Fruit fly (Drosophila melanogaster) whole organism, embryonic: ENCODE data around the gene CG31883.

ENCODE experiments used
- CG12769 ChIP-seq: fragments of 200-800 bp; sonication (Bioruptor generic); optimal IDR thresholded peaks from 2 replicates; lab custom pipeline; 2019; ENCODE audit warnings: missing biosample characterization, mild to moderate bottlenecking, missing genetic modification characterization, moderate library complexity
- CG12942 ChIP-seq: fragments of 200-800 bp; sonication (Bioruptor generic); optimal IDR thresholded peaks from 3 replicates; lab custom pipeline; 2016; ENCODE audit warnings: missing biosample characterization, missing genetic modification characterization
- CG1529 ChIP-seq: fragments of 200-800 bp; sonication (Bioruptor generic); optimal IDR thresholded peaks from 3 replicates; lab custom pipeline; 2018; ENCODE audit warnings: missing biosample characterization, missing genetic modification characterization
- CG15514 ChIP-seq: fragments of 200-800 bp; sonication (Bioruptor generic); optimal IDR thresholded peaks from 3 replicates; lab custom pipeline; 2017; ENCODE audit warnings: missing biosample characterization, missing genetic modification characterization, mild to moderate bottlenecking, moderate library complexity, missing genetic modification reagents
- CG17328 ChIP-seq: fragments of 200-800 bp; sonication (Bioruptor generic); IDR thresholded peaks from 2 replicates; pipeline ENCODE4 v1.3.6; 2022; ENCODE audit warnings: missing biosample characterization, missing genetic modification characterization
- CG17359 ChIP-seq: fragments of 200-800 bp; sonication (Bioruptor generic); optimal IDR thresholded peaks from 3 replicates; lab custom pipeline; 2018; ENCODE audit warnings: missing biosample characterization, mild to moderate bottlenecking, missing genetic modification characterization, moderate library complexity
- CG17361 ChIP-seq: fragments of 200-800 bp; sonication (Bioruptor generic); IDR thresholded peaks from 3 replicates; pipeline ENCODE4 v1.3.6; 2022; ENCODE audit warnings: missing biosample characterization, missing genetic modification characterization
- CG2129 ChIP-seq: fragments of 200-800 bp; sonication (Bioruptor generic); IDR thresholded peaks from 2 replicates; pipeline ENCODE4 v1.3.6; 2022; ENCODE audit warnings: missing biosample characterization, missing genetic modification characterization; ENCODE audit not compliant: partially characterized antibody
- CG2202 ChIP-seq: fragments of 200-800 bp; sonication (Bioruptor generic); optimal IDR thresholded peaks from 2 replicates; lab custom pipeline; 2018; ENCODE audit warnings: missing biosample characterization, mild to moderate bottlenecking, missing genetic modification characterization
- CG4282 ChIP-seq: fragments of 200-800 bp; sonication (Bioruptor generic); optimal IDR thresholded peaks from 2 replicates; lab custom pipeline; 2016; ENCODE audit warnings: missing biosample characterization, missing genetic modification characterization
- CG4730 ChIP-seq: fragments of 200-800 bp; sonication (Bioruptor generic); IDR thresholded peaks from 2 replicates; pipeline ENCODE4 v1.3.6; 2022; ENCODE audit warnings: missing biosample characterization, missing genetic modification characterization
- CG5245 ChIP-seq: fragments of 200-800 bp; sonication (Bioruptor generic); optimal IDR thresholded peaks from 3 replicates; lab custom pipeline; 2016; ENCODE audit warnings: missing biosample characterization, missing genetic modification characterization
- CG6272 ChIP-seq: fragments of 200-800 bp; sonication (Bioruptor generic); IDR thresholded peaks from 2 replicates; pipeline ENCODE4 v1.3.6; 2022; ENCODE audit warnings: missing biosample characterization, missing genetic modification characterization
- CG7556 ChIP-seq: fragments of 200-800 bp; sonication (Bioruptor generic); optimal IDR thresholded peaks from 2 replicates; lab custom pipeline; 2017; ENCODE audit warnings: missing biosample characterization, mild to moderate bottlenecking, missing genetic modification characterization
- CG7839 ChIP-seq: fragments of 200-800 bp; sonication (Bioruptor generic); optimal IDR thresholded peaks from 3 replicates; lab custom pipeline; 2018; ENCODE audit warnings: missing biosample characterization, mild to moderate bottlenecking, missing genetic modification characterization, moderate library complexity
- CG9609 ChIP-seq: fragments of 200-800 bp; sonication (Bioruptor generic); optimal IDR thresholded peaks from 3 replicates; lab custom pipeline; 2016; ENCODE audit warnings: missing biosample characterization, missing genetic modification characterization
- CG9932 ChIP-seq: fragments of 200-800 bp; sonication (Bioruptor generic); IDR thresholded peaks from 2 replicates; pipeline ENCODE4 v1.3.6; 2022; ENCODE audit warnings: missing biosample characterization, missing genetic modification characterization
- D ChIP-seq, 2 experiments: fragments of 200-800 bp in 1 of 2; fragments of >200 bp in 1 of 2; sonication (Bioruptor generic) in 1 of 2; optimal IDR thresholded peaks; 2 replicates in 1 of 2; 3 replicates in 1 of 2; lab custom pipeline; 2017; ENCODE audit warnings: mild to moderate bottlenecking in 1 of 2, missing biosample characterization in 1 of 2, missing genetic modification characterization in 1 of 2, missing genetic modification reagents in 1 of 2
- Deaf1 ChIP-seq: fragments of 200-800 bp; optimal IDR thresholded peaks from 3 replicates; lab custom pipeline; 2019; ENCODE audit warnings: missing biosample characterization, mild to moderate bottlenecking, missing genetic modification characterization, moderate library complexity
- Drgx ChIP-seq: fragments of 200-800 bp; sonication (Bioruptor generic); IDR thresholded peaks from 2 replicates; pipeline ENCODE4 v1.3.6; 2022; ENCODE audit warnings: missing biosample characterization, missing genetic modification characterization
- E2f1 ChIP-seq: fragments of 200-800 bp; sonication (Bioruptor generic); IDR thresholded peaks from 2 replicates; pipeline ENCODE4 v1.3.6; 2022; ENCODE audit warnings: missing biosample characterization, missing genetic modification characterization
- GATAe ChIP-seq: fragments of 200-800 bp; sonication (Bioruptor generic); conservative IDR thresholded peaks from 2 replicates; pipeline ENCODE4 v1.3.6; 2022; ENCODE audit warnings: missing biosample characterization, missing genetic modification characterization
- Hand ChIP-seq: fragments of 200-800 bp; sonication (Bioruptor generic); optimal IDR thresholded peaks from 2 replicates; lab custom pipeline; 2017; ENCODE audit warnings: mild to moderate bottlenecking, missing biosample characterization, missing genetic modification reagents, missing genetic modification characterization
- Hey ChIP-seq: fragments of 200-800 bp; sonication (Bioruptor generic); optimal IDR thresholded peaks from 3 replicates; lab custom pipeline; 2018; ENCODE audit warnings: missing biosample characterization, mild to moderate bottlenecking, missing genetic modification characterization
- Hr51 ChIP-seq, 2 experiments: fragments of 200-800 bp; sonication (Bioruptor generic); optimal IDR thresholded peaks; 2 replicates in 1 of 2; 3 replicates in 1 of 2; lab custom pipeline; 2016 to 2018; ENCODE audit warnings: missing biosample characterization in 2 of 2, missing genetic modification characterization in 2 of 2, mild to moderate bottlenecking in 1 of 2, moderate library complexity in 1 of 2
- Lhr ChIP-seq: fragments of 200-800 bp; sonication (Bioruptor generic); optimal IDR thresholded peaks from 3 replicates; lab custom pipeline; 2017; ENCODE audit warnings: mild to moderate bottlenecking, missing biosample characterization, missing genetic modification reagents, missing genetic modification characterization
- MBD-R2 ChIP-seq: fragments of 200-800 bp; sonication (Bioruptor generic); IDR thresholded peaks from 2 replicates; pipeline ENCODE4 v1.3.6; 2022; ENCODE audit warnings: missing biosample characterization, missing genetic modification characterization
- Trl ChIP-seq, 3 experiments: fragments of >200 bp in 2 of 3; fragments of 200-800 bp in 1 of 3; sonication (Bioruptor generic) in 1 of 3; optimal IDR thresholded peaks; 2 replicates in 1 of 3; 3 replicates in 2 of 3; lab custom pipeline; 2016 to 2017; ENCODE audit warnings: missing biosample characterization in 1 of 3, missing genetic modification characterization in 1 of 3
- YL-1 ChIP-seq: fragments of 200-800 bp; sonication (Bioruptor generic); optimal IDR thresholded peaks from 3 replicates; lab custom pipeline; 2017; ENCODE audit warnings: missing biosample characterization, mild to moderate bottlenecking, missing genetic modification characterization
- al ChIP-seq: fragments of 200-800 bp; sonication (Bioruptor generic); IDR thresholded peaks from 2 replicates; pipeline ENCODE4 v1.3.6; 2022; ENCODE audit warnings: missing biosample characterization, missing genetic modification characterization
- az2 ChIP-seq: fragments of 200-800 bp; sonication (Bioruptor generic); optimal IDR thresholded peaks from 3 replicates; lab custom pipeline; 2016; ENCODE audit warnings: missing biosample characterization, missing genetic modification characterization
- bowl ChIP-seq: fragments of 200-800 bp; sonication (Bioruptor generic); IDR thresholded peaks from 2 replicates; pipeline ENCODE4 v1.3.6; 2022; ENCODE audit warnings: missing biosample characterization, missing genetic modification characterization
- dati ChIP-seq: fragments of 200-800 bp; sonication (Bioruptor generic); IDR thresholded peaks from 2 replicates; pipeline ENCODE4 v1.3.6; 2022; ENCODE audit warnings: missing biosample characterization, missing genetic modification characterization
- dm ChIP-seq: fragments of 200-800 bp; sonication (Bioruptor generic); optimal IDR thresholded peaks from 3 replicates; lab custom pipeline; 2016; ENCODE audit warnings: missing biosample characterization, missing genetic modification characterization
- exex ChIP-seq: fragments of 200-800 bp; sonication (Bioruptor generic); optimal IDR thresholded peaks from 4 replicates; lab custom pipeline; 2018; ENCODE audit warnings: missing biosample characterization, mild to moderate bottlenecking, missing genetic modification characterization, moderate library complexity
- fd96Cb ChIP-seq: fragments of 200-800 bp; sonication (Bioruptor generic); optimal IDR thresholded peaks from 2 replicates; lab custom pipeline; 2018; ENCODE audit warnings: missing biosample characterization, mild to moderate bottlenecking, missing genetic modification characterization, moderate library complexity
- gt ChIP-seq: fragments of 200-800 bp; sonication (Bioruptor generic); IDR thresholded peaks from 2 replicates; pipeline ENCODE4 v1.3.6; 2022; ENCODE audit warnings: missing biosample characterization, missing genetic modification characterization
- hbn ChIP-seq: fragments of 200-800 bp; sonication (Bioruptor generic); IDR thresholded peaks from 2 replicates; pipeline ENCODE4 v1.3.6; 2022; ENCODE audit warnings: missing biosample characterization, missing genetic modification characterization; ENCODE audit not compliant: partially characterized antibody
- her ChIP-seq: fragments of 200-800 bp; sonication (Bioruptor generic); optimal IDR thresholded peaks from 2 replicates; lab custom pipeline; 2016; ENCODE audit warnings: missing biosample characterization, missing genetic modification characterization
- klu ChIP-seq: fragments of 200-800 bp; sonication (Bioruptor generic); IDR thresholded peaks from 2 replicates; pipeline ENCODE4 v1.3.6; 2022; ENCODE audit warnings: missing biosample characterization, missing genetic modification characterization
- mam ChIP-seq: fragments of 200-800 bp; sonication (Bioruptor generic); optimal IDR thresholded peaks from 3 replicates; lab custom pipeline; 2016; ENCODE audit warnings: missing biosample characterization, missing genetic modification characterization
- nau ChIP-seq: fragments of 200-800 bp; sonication (Bioruptor generic); optimal IDR thresholded peaks from 3 replicates; lab custom pipeline; 2017; ENCODE audit warnings: missing biosample characterization, mild to moderate bottlenecking, missing genetic modification characterization, missing genetic modification reagents
- otp ChIP-seq: fragments of 200-800 bp; sonication (Bioruptor generic); IDR thresholded peaks from 3 replicates; pipeline ENCODE4, ENCODE4 v1.3.6; 2022; ENCODE audit warnings: missing biosample characterization, missing genetic modification characterization
- sc ChIP-seq, 3 experiments: fragments of >200 bp in 2 of 3; fragments of 200-800 bp in 1 of 3; sonication (Bioruptor generic) in 1 of 3; optimal IDR thresholded peaks; 2 replicates in 2 of 3; 3 replicates in 1 of 3; lab custom pipeline; 2017; ENCODE audit warnings: mild to moderate bottlenecking in 1 of 3, missing biosample characterization in 1 of 3, missing genetic modification characterization in 1 of 3, missing genetic modification reagents in 1 of 3
- scrt ChIP-seq: fragments of 200-800 bp; sonication (Bioruptor generic); optimal IDR thresholded peaks from 2 replicates; lab custom pipeline; 2018; ENCODE audit warnings: missing biosample characterization, mild to moderate bottlenecking, missing genetic modification characterization, moderate library complexity
- sim ChIP-seq: fragments of 200-800 bp; sonication (Bioruptor generic); IDR thresholded peaks from 2 replicates; pipeline ENCODE4 v1.3.6; 2022; ENCODE audit warnings: missing biosample characterization, missing genetic modification characterization
- sima ChIP-seq: fragments of 200-800 bp; sonication (Bioruptor generic); optimal IDR thresholded peaks from 2 replicates; lab custom pipeline; 2016; ENCODE audit warnings: missing biosample characterization, missing genetic modification characterization
- sna ChIP-seq: fragments of 200-800 bp; sonication (Bioruptor generic); IDR thresholded peaks from 2 replicates; pipeline ENCODE4 v1.3.6; 2022; ENCODE audit warnings: missing biosample characterization, missing genetic modification characterization; ENCODE audit not compliant: partially characterized antibody
- unpg ChIP-seq: fragments of 200-800 bp; sonication (Bioruptor generic); optimal IDR thresholded peaks from 3 replicates; lab custom pipeline; 2018; ENCODE audit warnings: missing biosample characterization, mild to moderate bottlenecking, missing genetic modification characterization, moderate library complexity

CG31883 gene

dm6 chr2L:9564527-9564926, 36.2 kb downstream of the CG31883 start (continued):
- TF ChIP-seq otp (no peak), Hr51 (GFP tag; optimal IDR thresholded peaks at IDR 0.05; lab: Kevin White, UChicago) (peak in 1 of 2 experiments; percentile 74), unpg (GFP tag; lab: Kevin White, UChicago) (peak; percentile 42), her (GFP tag; lab: Kevin White, UChicago) (no peak), CG4730 (GFP tag; lab: Robert Waterston, UW) (no peak), scrt (peak; percentile 23), YL-1 (GFP tag; lab: Kevin White, UChicago) (no peak), az2 (peak; percentile 8), CG15514 (GFP tag; lab: Kevin White, UChicago) (peak; percentile 16), E2f1 (GFP tag; lab: Robert Waterston, UW) (no peak; the same call in 1 of the 2 replicates), GATAe (GFP tag; lab: Robert Waterston, UW) (no peak), gt (GFP tag; lab: Robert Waterston, UW) (no peak), CG17361 (GFP tag; lab: Robert Waterston, UW) (peak; percentile 64), sc (optimal IDR thresholded peaks at IDR 0.05; lab: Kevin White, UChicago) (no peak), sc (GFP tag; optimal IDR thresholded peaks at IDR 0.05; lab: Kevin White, UChicago) (no peak), CG6272 (no peak), Trl (optimal IDR thresholded peaks at IDR 0.05; lab: Kevin White, UChicago) (no peak), Trl (GFP tag; optimal IDR thresholded peaks at IDR 0.05; lab: Kevin White, UChicago) (no peak), hbn (GFP tag; lab: Robert Waterston, UW) (no peak), CG1529 (no peak), sima (no peak), CG12942 (no peak), CG9609 (GFP tag; lab: Kevin White, UChicago) (no peak), D (optimal IDR thresholded peaks at IDR 0.05; lab: Kevin White, UChicago) (no peak), D (GFP tag; optimal IDR thresholded peaks at IDR 0.05; lab: Kevin White, UChicago) (peak; percentile 6), CG2202 (tag; lab: Kevin White, UChicago) (no peak), sna (no peak), CG2129 (GFP tag; lab: Robert Waterston, UW) (no peak), klu (peak; percentile 10; the same call in 1 of the 2 replicates), Hand (no peak), CG7839 (tag; lab: Kevin White, UChicago) (peak; percentile 71), dm (no peak), fd96Cb (tag; lab: Kevin White, UChicago) (peak; percentile 32), bowl (no peak), Hey (tag; lab: Kevin White, UChicago) (no peak), nau (GFP tag; lab: Kevin White, UChicago) (peak; percentile 9), CG9932 (GFP tag; lab: Robert Waterston, UW) (peak; percentile 52), dati (GFP tag; lab: Robert Waterston, UW) (no peak), CG4282 (GFP tag; lab: Kevin White, UChicago) (no peak), Deaf1 (peak; percentile 18), CG5245 (no peak), MBD-R2 (GFP tag; lab: Robert Waterston, UW) (no peak), al (GFP tag; lab: Robert Waterston, UW) (0 out of 2 replicates have a peak, but pooled peaks have one; percentile 19), CG17328 (GFP tag; lab: Robert Waterston, UW) (no peak), CG7556 (GFP tag; lab: Kevin White, UChicago) (peak; percentile 58), exex (no peak), mam (GFP tag; lab: Kevin White, UChicago) (no peak), Drgx (peak; percentile 72), Lhr (GFP tag; lab: Kevin White, UChicago) (no peak), CG17359 (tag; lab: Kevin White, UChicago) (peak; percentile 53), sim (GFP tag; lab: Robert Waterston, UW) (no peak), CG12769 (no peak)
